Worm (Caenorhabditis elegans) whole organism, early embryonic: ENCODE data around the gene F22H10.6.

Experiments used
- B0310.2 ChIP-seq: sonication (generic microtip); optimal IDR thresholded peaks from 2 replicates; lab custom pipeline; 2016; ENCODE audit warnings: mild to moderate bottlenecking, missing genetic modification characterization, missing compliant biosample characterization
- F13C5.2 ChIP-seq: sonication (generic microtip); optimal IDR thresholded peaks from 2 replicates; lab custom pipeline; 2017; ENCODE audit warnings: mild to moderate bottlenecking, missing genetic modification characterization, inconsistent platforms, missing compliant biosample characterization
- ama-1 ChIP-seq: fragments of 150-350 bp; optimal IDR thresholded peaks from 2 replicates; lab custom pipeline; 2014
- ceh-13 ChIP-seq: fragments of 200-800 bp; sonication (Bioruptor generic); optimal IDR thresholded peaks from 2 replicates; lab custom pipeline; 2018; ENCODE audit warnings: mild to moderate bottlenecking, missing genetic modification characterization, missing compliant biosample characterization
- ceh-36 ChIP-seq: sonication (generic microtip); optimal IDR thresholded peaks from 2 replicates; lab custom pipeline; 2016; ENCODE audit warnings: missing genetic modification characterization, inconsistent platforms, missing compliant biosample characterization
- ets-7 ChIP-seq: sonication (generic microtip); optimal IDR thresholded peaks from 2 replicates; lab custom pipeline; 2016; ENCODE audit warnings: missing genotype, missing genetic modification characterization, missing compliant biosample characterization
- pes-1 ChIP-seq: fragments of 200-800 bp; sonication (Bioruptor generic); IDR thresholded peaks from 2 replicates; pipeline ENCODE4 v1.3.6; 2022; ENCODE audit warnings: missing genetic modification reagents, missing genetic modification characterization, missing compliant biosample characterization
- scrt-1 ChIP-seq: fragments of 200-800 bp; sonication (Bioruptor generic); IDR thresholded peaks from 2 replicates; pipeline ENCODE4 v1.3.6; 2022; ENCODE audit warnings: missing genetic modification characterization, missing compliant biosample characterization
- sea-1 ChIP-seq: fragments of 200-800 bp; sonication (Bioruptor generic); conservative IDR thresholded peaks from 2 replicates; pipeline ENCODE4 v1.3.6; 2022; ENCODE audit warnings: missing genetic modification characterization, missing compliant biosample characterization
- tbx-11 ChIP-seq: fragments of 200-800 bp; sonication (Bioruptor generic); IDR thresholded peaks from 2 replicates; pipeline ENCODE4 v1.3.6; 2022; ENCODE audit warnings: missing genetic modification characterization, missing compliant biosample characterization

ce11 chrX:16702232-16702631, 11.1 kb upstream of the F22H10.6 start, which contains the start of gene F22H10.1:
- no peak for TF ChIP-seq ceh-13 (GFP tag; lab: Kevin White, UChicago)
- no peak for TF ChIP-seq ama-1 (lab: Kevin White, UChicago)
- TF ChIP-seq ets-7, result no peak
- no peak for TF ChIP-seq sea-1 (GFP tag; lab: Robert Waterston, UW)
- no peak for TF ChIP-seq B0310.2 (tag; lab: Kevin White, UChicago)
- no peak for TF ChIP-seq tbx-11 (GFP tag; lab: Robert Waterston, UW)
- TF ChIP-seq ceh-36 (tag; lab: Kevin White, UChicago), result no peak
- TF ChIP-seq scrt-1 (GFP tag; lab: Robert Waterston, UW), result no peak
- TF ChIP-seq F13C5.2 (tag; lab: Kevin White, UChicago), result no peak
- TF ChIP-seq pes-1 (GFP tag; lab: Robert Waterston, UW), result no peak
